Fruit fly (Drosophila melanogaster) whole organism, embryonic: ENCODE results near the gene CG18063.

Experiments
- Abd-B ChIP-seq: fragments of 200-800 bp; sonication (Bioruptor generic); optimal IDR thresholded peaks from 2 replicates; lab custom pipeline; 2018; ENCODE audit warnings: missing biosample characterization, mild to moderate bottlenecking, missing genetic modification characterization, moderate library complexity
- Asciz ChIP-seq: fragments of 200-800 bp; sonication (Bioruptor generic); optimal IDR thresholded peaks from 2 replicates; lab custom pipeline; 2017; ENCODE audit warnings: missing biosample characterization, mild to moderate bottlenecking, missing genetic modification characterization, missing genetic modification reagents
- Atf-2 ChIP-seq: fragments of 200-800 bp; sonication (Bioruptor generic); optimal IDR thresholded peaks from 2 replicates; lab custom pipeline; 2016; ENCODE audit warnings: missing biosample characterization, missing genetic modification characterization
- B-H2 ChIP-seq: fragments of 200-800 bp; sonication (Bioruptor generic); optimal IDR thresholded peaks from 2 replicates; lab custom pipeline; 2018; ENCODE audit warnings: missing biosample characterization, mild to moderate bottlenecking, missing genetic modification characterization
- Blimp-1 ChIP-seq: fragments of 200-800 bp; sonication (Bioruptor generic); optimal IDR thresholded peaks from 3 replicates; lab custom pipeline; 2018; ENCODE audit warnings: missing biosample characterization, missing genetic modification characterization, mild to moderate bottlenecking, moderate library complexity, missing genetic modification reagents
- C15 ChIP-seq: fragments of 200-800 bp; sonication (Bioruptor generic); IDR thresholded peaks from 3 replicates; pipeline ENCODE4 v1.3.6; 2022; ENCODE audit warnings: missing biosample characterization, missing genetic modification characterization
- CG10431 ChIP-seq: fragments of 200-800 bp; sonication (Bioruptor generic); optimal IDR thresholded peaks from 3 replicates; lab custom pipeline; 2018; ENCODE audit warnings: missing biosample characterization, mild to moderate bottlenecking, missing genetic modification characterization
- CG11723 ChIP-seq: fragments of 200-800 bp; sonication (Bioruptor generic); optimal IDR thresholded peaks from 2 replicates; lab custom pipeline; 2017; ENCODE audit warnings: missing biosample characterization, mild to moderate bottlenecking, missing genetic modification characterization
- CG1233 ChIP-seq: fragments of 200-800 bp; sonication (Bioruptor generic); optimal IDR thresholded peaks from 4 replicates; lab custom pipeline; 2018; ENCODE audit warnings: missing biosample characterization, mild to moderate bottlenecking, missing genetic modification characterization
- CG13296 ChIP-seq: fragments of 200-800 bp; sonication (Bioruptor generic); optimal IDR thresholded peaks from 3 replicates; lab custom pipeline; 2018; ENCODE audit warnings: missing biosample characterization, mild to moderate bottlenecking, missing genetic modification characterization
- CG14441 ChIP-seq: fragments of 200-800 bp; sonication (Bioruptor generic); IDR thresholded peaks from 2 replicates; pipeline ENCODE4 v1.3.6; 2022; ENCODE audit warnings: missing biosample characterization, missing genetic modification characterization
- CG15011 ChIP-seq: fragments of 200-800 bp; sonication (Bioruptor generic); optimal IDR thresholded peaks from 3 replicates; lab custom pipeline; 2018; ENCODE audit warnings: missing biosample characterization, mild to moderate bottlenecking, missing genetic modification characterization
- CG17359 ChIP-seq: fragments of 200-800 bp; sonication (Bioruptor generic); optimal IDR thresholded peaks from 3 replicates; lab custom pipeline; 2018; ENCODE audit warnings: missing biosample characterization, mild to moderate bottlenecking, missing genetic modification characterization, moderate library complexity
- CG31365 ChIP-seq: fragments of 200-800 bp; sonication (Bioruptor generic); optimal IDR thresholded peaks from 2 replicates; lab custom pipeline; 2018; ENCODE audit warnings: missing biosample characterization, mild to moderate bottlenecking, missing genetic modification characterization
- HLH3B ChIP-seq: fragments of 200-800 bp; sonication (Bioruptor generic); IDR thresholded peaks from 2 replicates; pipeline ENCODE4 v1.3.6; 2022; ENCODE audit warnings: missing biosample characterization, missing genetic modification characterization
- Hr51 ChIP-seq, 2 experiments: fragments of 200-800 bp; sonication (Bioruptor generic); optimal IDR thresholded peaks; 2 replicates in 1 of 2; 3 replicates in 1 of 2; lab custom pipeline; 2016 to 2018; ENCODE audit warnings: missing biosample characterization in 2 of 2, missing genetic modification characterization in 2 of 2, mild to moderate bottlenecking in 1 of 2, moderate library complexity in 1 of 2
- Lpt ChIP-seq: fragments of >200 bp; optimal IDR thresholded peaks from 2 replicates; lab custom pipeline; 2018; ENCODE audit warnings: missing biosample characterization, missing genetic modification characterization
- Meics ChIP-seq: fragments of 200-800 bp; sonication (Bioruptor generic); optimal IDR thresholded peaks from 2 replicates; lab custom pipeline; 2017; ENCODE audit warnings: missing biosample characterization, mild to moderate bottlenecking, missing genetic modification characterization
- NK7.1 ChIP-seq: fragments of 200-800 bp; sonication (Bioruptor generic); optimal IDR thresholded peaks from 3 replicates; lab custom pipeline; 2016; ENCODE audit warnings: missing biosample characterization, missing genetic modification characterization
- PHDP ChIP-seq: fragments of 200-800 bp; sonication (Bioruptor generic); optimal IDR thresholded peaks from 3 replicates; lab custom pipeline; 2018; ENCODE audit warnings: missing biosample characterization, mild to moderate bottlenecking, missing genetic modification characterization, moderate library complexity
- Sry-β ChIP-seq: fragments of 200-800 bp; sonication (Bioruptor generic); optimal IDR thresholded peaks from 2 replicates; lab custom pipeline; 2018; ENCODE audit warnings: missing biosample characterization, mild to moderate bottlenecking, missing genetic modification characterization, moderate library complexity
- Stat92E ChIP-seq, 3 experiments: fragments of >200 bp in 2 of 3; fragments of 200-800 bp in 1 of 3; sonication (Bioruptor generic) in 1 of 3; optimal IDR thresholded peaks; 2 replicates each; lab custom pipeline; 2017 to 2019; ENCODE audit warnings: missing biosample characterization in 3 of 3, missing genetic modification characterization in 3 of 3, mild to moderate bottlenecking in 1 of 3, moderate library complexity in 1 of 3
- Xbp1 ChIP-seq: fragments of 200-800 bp; sonication (Bioruptor generic); optimal IDR thresholded peaks from 3 replicates; lab custom pipeline; 2016; ENCODE audit warnings: missing biosample characterization, mild to moderate bottlenecking, missing genetic modification characterization
- YL-1 ChIP-seq: fragments of 200-800 bp; sonication (Bioruptor generic); optimal IDR thresholded peaks from 3 replicates; lab custom pipeline; 2017; ENCODE audit warnings: missing biosample characterization, mild to moderate bottlenecking, missing genetic modification characterization
- ab ChIP-seq: fragments of 200-800 bp; sonication (Bioruptor generic); optimal IDR thresholded peaks from 2 replicates; lab custom pipeline; 2016; ENCODE audit warnings: missing biosample characterization, missing genetic modification characterization
- bbx ChIP-seq: fragments of 200-800 bp; sonication (Bioruptor generic); IDR thresholded peaks from 2 replicates; pipeline ENCODE4 v1.3.6; 2022; ENCODE audit warnings: missing biosample characterization, missing genetic modification characterization; ENCODE audit not compliant: partially characterized antibody
- bigmax ChIP-seq: fragments of 200-800 bp; sonication (Bioruptor generic); optimal IDR thresholded peaks from 2 replicates; lab custom pipeline; 2018; ENCODE audit warnings: missing biosample characterization, mild to moderate bottlenecking, missing genetic modification characterization
- bowl ChIP-seq: fragments of 200-800 bp; sonication (Bioruptor generic); IDR thresholded peaks from 2 replicates; pipeline ENCODE4 v1.3.6; 2022; ENCODE audit warnings: missing biosample characterization, missing genetic modification characterization
- croc ChIP-seq: fragments of 200-800 bp; sonication (Bioruptor generic); conservative IDR thresholded peaks from 3 replicates; pipeline ENCODE4 v1.3.6; 2022; ENCODE audit warnings: missing biosample characterization, missing genetic modification characterization
- emc ChIP-seq: fragments of 200-800 bp; sonication (Bioruptor generic); optimal IDR thresholded peaks from 2 replicates; lab custom pipeline; 2016; ENCODE audit warnings: missing biosample characterization, missing genetic modification characterization
- ftz-f1 ChIP-seq: fragments of 200-800 bp; sonication (Bioruptor generic); optimal IDR thresholded peaks from 2 replicates; lab custom pipeline; 2016; ENCODE audit warnings: missing biosample characterization, missing genetic modification characterization
- gro ChIP-seq: fragments of 200-800 bp; sonication (Bioruptor generic); optimal IDR thresholded peaks from 2 replicates; lab custom pipeline; 2016; ENCODE audit warnings: missing biosample characterization, missing genetic modification characterization
- gsb ChIP-seq: fragments of 200-800 bp; sonication (Bioruptor generic); IDR thresholded peaks from 2 replicates; pipeline ENCODE4 v1.3.6; 2022; ENCODE audit warnings: missing biosample characterization, missing genetic modification characterization
- ham ChIP-seq: fragments of 200-800 bp; sonication (Bioruptor generic); IDR thresholded peaks from 2 replicates; pipeline ENCODE4 v1.3.6; 2022; ENCODE audit warnings: missing biosample characterization, missing genetic modification characterization
- hbn ChIP-seq: fragments of 200-800 bp; sonication (Bioruptor generic); IDR thresholded peaks from 2 replicates; pipeline ENCODE4 v1.3.6; 2022; ENCODE audit warnings: missing biosample characterization, missing genetic modification characterization; ENCODE audit not compliant: partially characterized antibody
- jumu ChIP-seq: fragments of 200-800 bp; sonication (Bioruptor generic); optimal IDR thresholded peaks from 3 replicates; lab custom pipeline; 2016; ENCODE audit warnings: missing biosample characterization, missing genetic modification characterization
- ken ChIP-seq: fragments of 200-800 bp; sonication (Bioruptor generic); IDR thresholded peaks from 3 replicates; pipeline ENCODE4 v1.3.6; 2022; ENCODE audit warnings: missing biosample characterization, missing genetic modification characterization
- kni ChIP-seq: fragments of 200-800 bp; sonication (Bioruptor generic); optimal IDR thresholded peaks from 3 replicates; lab custom pipeline; 2017; ENCODE audit warnings: mild to moderate bottlenecking, missing biosample characterization, missing genetic modification reagents, missing genetic modification characterization
- onecut ChIP-seq: fragments of 200-800 bp; sonication (Bioruptor generic); IDR thresholded peaks from 2 replicates; pipeline ENCODE4 v1.3.6; 2022; ENCODE audit warnings: missing biosample characterization, missing genetic modification characterization
- pb ChIP-seq: fragments of 200-800 bp; sonication (Bioruptor generic); optimal IDR thresholded peaks from 3 replicates; lab custom pipeline; 2016; ENCODE audit warnings: missing biosample characterization, missing genetic modification characterization
- pita ChIP-seq: fragments of 200-800 bp; sonication (Bioruptor generic); optimal IDR thresholded peaks from 2 replicates; lab custom pipeline; 2017; ENCODE audit warnings: missing biosample characterization, mild to moderate bottlenecking, missing genetic modification characterization
- repo ChIP-seq: fragments of 200-800 bp; sonication (Bioruptor generic); optimal IDR thresholded peaks from 2 replicates; lab custom pipeline; 2016; ENCODE audit warnings: missing biosample characterization, missing genetic modification characterization
- sens ChIP-seq: fragments of 200-800 bp; sonication (Bioruptor generic); peaks from one replicate; lab custom pipeline; 2016; ENCODE audit warnings: missing biosample characterization, missing genetic modification characterization
- slbo ChIP-seq: fragments of 200-800 bp; sonication (Bioruptor generic); IDR thresholded peaks from 2 replicates; pipeline ENCODE4 v1.3.6; 2022; ENCODE audit warnings: missing biosample characterization, missing genetic modification characterization
- ssp ChIP-seq: fragments of 200-800 bp; sonication (Bioruptor generic); IDR thresholded peaks from 2 replicates; pipeline ENCODE4 v1.3.6; 2022; ENCODE audit warnings: missing biosample characterization, missing genetic modification characterization
- tin ChIP-seq: fragments of 200-800 bp; sonication (Bioruptor generic); optimal IDR thresholded peaks from 3 replicates; lab custom pipeline; 2016; ENCODE audit warnings: missing biosample characterization, missing genetic modification characterization
- trh ChIP-seq: fragments of 200-800 bp; sonication (Bioruptor generic); optimal IDR thresholded peaks from 2 replicates; lab custom pipeline; 2016; ENCODE audit warnings: missing biosample characterization, missing genetic modification characterization
- vfl ChIP-seq: fragments of 200-800 bp; sonication (Bioruptor generic); optimal IDR thresholded peaks from 2 replicates; lab custom pipeline; 2016; ENCODE audit warnings: missing biosample characterization, missing genetic modification characterization
- zf30C ChIP-seq: fragments of 200-800 bp; sonication (Bioruptor generic); optimal IDR thresholded peaks from 3 replicates; lab custom pipeline; 2018; ENCODE audit warnings: missing biosample characterization, mild to moderate bottlenecking, missing genetic modification characterization

Gene CG18063

dm6 chr2L:15912901-15913673 lies 44.6 kb upstream of the CG18063 start (continued):
- TF ChIP-seq CG14441 (GFP tag; lab: Robert Waterston, UW) (peak; percentile 34; the same call in 1 of the 2 replicates), CG1233 (GFP tag; lab: Kevin White, UChicago) (peak; percentile 78), tin (GFP tag; lab: Kevin White, UChicago) (peak; percentile 37), slbo (peak; percentile 63), vfl (no peak), zf30C (GFP tag; lab: Kevin White, UChicago) (peak; percentile 12), Hr51 (GFP tag; optimal IDR thresholded peaks at IDR 0.05; lab: Kevin White, UChicago) (peak in 1 of 2 experiments; percentile 88), gro (GFP tag; lab: Kevin White, UChicago) (peak; percentile 47), jumu (GFP tag; lab: Kevin White, UChicago) (no peak), ab (GFP tag; lab: Kevin White, UChicago) (peak; percentile 37), trh (GFP tag; lab: Kevin White, UChicago) (peak; percentile 57), sens (GFP tag; lab: Kevin White, UChicago) (no peak), onecut (GFP tag; lab: Robert Waterston, UW) (no peak; the same call in 1 of the 2 replicates), gsb (GFP tag; lab: Robert Waterston, UW) (0 out of 2 replicates have a peak, but pooled peaks have one; percentile 39), Blimp-1 (no peak), pita (GFP tag; lab: Kevin White, UChicago) (no peak), ftz-f1 (GFP tag; lab: Kevin White, UChicago) (peak; percentile 93), Stat92E (GFP tag; optimal IDR thresholded peaks at IDR 0.05; lab: Kevin White, UChicago) (no peak), Asciz (GFP tag; lab: Kevin White, UChicago) (peak; percentile 80), Atf-2 (no peak), Meics (peak; percentile 77), bigmax (GFP tag; lab: Kevin White, UChicago) (peak; percentile 0), CG15011 (no peak), CG31365 (tag; lab: Kevin White, UChicago) (no peak), hbn (GFP tag; lab: Robert Waterston, UW) (no peak), kni (peak; percentile 96), ssp (peak; percentile 48; the same call in 1 of the 2 replicates), Sry-β (GFP tag; lab: Kevin White, UChicago) (peak; percentile 2), Lpt (GFP tag; lab: Kevin White, UChicago) (no peak), C15 (GFP tag; lab: Robert Waterston, UW) (no peak), bowl (GFP tag; lab: Robert Waterston, UW) (no peak), croc (GFP tag; lab: Robert Waterston, UW) (peak; percentile 48; the same call in 1 of the 3 replicates), emc (GFP tag; lab: Kevin White, UChicago) (no peak), CG17359 (peak; percentile 72), B-H2 (GFP tag; lab: Kevin White, UChicago) (peak; percentile 53), PHDP (tag; lab: Kevin White, UChicago) (peak; percentile 79), Abd-B (peak; percentile 73), bbx (GFP tag; lab: Robert Waterston, UW) (0 out of 2 replicates have a peak, but pooled peaks have one; percentile 17), Xbp1 (peak; percentile 67), CG13296 (GFP tag; lab: Kevin White, UChicago) (peak; percentile 45), pb (no peak), CG11723 (GFP tag; lab: Kevin White, UChicago) (peak; percentile 3), ken (GFP tag; lab: Robert Waterston, UW) (no peak), HLH3B (GFP tag; lab: Robert Waterston, UW) (0 out of 2 replicates have a peak, but pooled peaks have one; percentile 6), NK7.1 (GFP tag; lab: Kevin White, UChicago) (no peak), CG10431 (GFP tag; lab: Kevin White, UChicago) (peak; percentile 35), YL-1 (GFP tag; lab: Kevin White, UChicago) (no peak), repo (GFP tag; lab: Kevin White, UChicago) (no peak), ham (GFP tag; lab: Robert Waterston, UW) (no peak)
